Worm (Caenorhabditis elegans): ENCODE results near the gene C08F11.7.

DNA sequence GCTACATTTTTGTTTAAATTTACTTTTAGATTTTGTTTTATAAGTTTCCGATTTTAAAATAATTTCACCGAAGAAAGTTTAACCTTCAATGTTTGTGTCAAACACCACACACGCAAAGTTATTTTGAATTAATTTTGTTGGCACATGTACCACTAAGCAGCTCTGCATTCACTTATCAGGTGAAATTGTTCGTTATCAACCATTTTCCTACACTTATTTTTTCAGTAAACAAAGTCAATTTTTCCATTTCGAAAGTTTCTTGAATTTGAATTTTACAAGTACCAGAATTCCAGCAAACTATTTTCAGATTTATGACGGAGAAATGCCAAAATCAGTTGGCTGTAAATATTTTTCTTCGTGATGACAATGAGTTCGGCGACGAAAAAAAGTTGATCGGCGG lies 17.9 kb upstream of the C08F11.7 start, which contains the start of gene C08F11.3:
- TF ChIP-seq lin-35 (GFP tag; optimal IDR thresholded peaks at IDR 0.05) (no peak), rpc-1 (optimal IDR thresholded peaks at IDR 0.05) (no peak), rpc-1 (tag; optimal IDR thresholded peaks at IDR 0.05) (no peak)

All from whole organism, young adult.